Fruit fly (Drosophila melanogaster) whole organism, embryonic: Measurements from ENCODE around the gene Hpr1.
A peak's percentile ranks its signal among the peaks of the same experiment; 100 is the strongest.

ENCODE experiments used
- Aef1 ChIP-seq: fragments of 200-800 bp; sonication (Bioruptor generic); IDR thresholded peaks from 3 replicates; pipeline ENCODE4 v1.3.6; 2022; ENCODE audit warnings: missing biosample characterization, missing genetic modification characterization
- Atf6 ChIP-seq: fragments of 200-800 bp; sonication (Bioruptor generic); IDR thresholded peaks from 2 replicates; pipeline ENCODE4 v1.3.6; 2022; ENCODE audit warnings: missing biosample characterization, missing genetic modification characterization
- CG10147 ChIP-seq: fragments of 200-800 bp; sonication (Bioruptor generic); optimal IDR thresholded peaks from 2 replicates; lab custom pipeline; 2019; ENCODE audit warnings: missing biosample characterization, mild to moderate bottlenecking, missing genetic modification characterization, moderate library complexity
- CG10543 ChIP-seq: fragments of 200-800 bp; sonication (Bioruptor generic); optimal IDR thresholded peaks from 3 replicates; lab custom pipeline; 2017; ENCODE audit warnings: missing biosample characterization, mild to moderate bottlenecking, missing genetic modification characterization, moderate library complexity
- CG12942 ChIP-seq: fragments of 200-800 bp; sonication (Bioruptor generic); optimal IDR thresholded peaks from 3 replicates; lab custom pipeline; 2016; ENCODE audit warnings: missing biosample characterization, missing genetic modification characterization
- CG13287 ChIP-seq: fragments of 200-800 bp; sonication (Bioruptor generic); IDR thresholded peaks from 2 replicates; pipeline ENCODE4 v1.3.6; 2022; ENCODE audit warnings: missing biosample characterization, missing genetic modification characterization; ENCODE audit not compliant: partially characterized antibody
- CG13624 ChIP-seq: fragments of 200-800 bp; sonication (Bioruptor generic); optimal IDR thresholded peaks from 2 replicates; lab custom pipeline; 2016; ENCODE audit warnings: missing biosample characterization, missing genetic modification characterization
- CG13894 ChIP-seq: fragments of 200-800 bp; sonication (Bioruptor generic); optimal IDR thresholded peaks from 3 replicates; lab custom pipeline; 2018; ENCODE audit warnings: missing biosample characterization, mild to moderate bottlenecking, missing genetic modification characterization, moderate library complexity
- CG14014 ChIP-seq: fragments of 200-800 bp; sonication (Bioruptor generic); IDR thresholded peaks from 2 replicates; pipeline ENCODE4 v1.3.6; 2022; ENCODE audit warnings: missing biosample characterization, missing genetic modification characterization
- CG14860 ChIP-seq: fragments of 200-800 bp; sonication (Bioruptor generic); IDR thresholded peaks from 3 replicates; pipeline ENCODE4 v1.3.6; 2022; ENCODE audit warnings: missing biosample characterization, missing genetic modification characterization; ENCODE audit not compliant: partially characterized antibody
- CG15514 ChIP-seq: fragments of 200-800 bp; sonication (Bioruptor generic); optimal IDR thresholded peaks from 3 replicates; lab custom pipeline; 2017; ENCODE audit warnings: missing biosample characterization, missing genetic modification characterization, mild to moderate bottlenecking, moderate library complexity, missing genetic modification reagents
- CG1603 ChIP-seq: fragments of 200-800 bp; sonication (Bioruptor generic); optimal IDR thresholded peaks from 2 replicates; lab custom pipeline; 2019; ENCODE audit warnings: missing biosample characterization, mild to moderate bottlenecking, missing genetic modification characterization, moderate library complexity
- CG17186 ChIP-seq: fragments of 200-800 bp; sonication (Bioruptor generic); optimal IDR thresholded peaks from 3 replicates; lab custom pipeline; 2017; ENCODE audit warnings: missing biosample characterization, missing genetic modification reagents, missing genetic modification characterization
- CG17568 ChIP-seq: fragments of 200-800 bp; sonication (Bioruptor generic); optimal IDR thresholded peaks from 2 replicates; lab custom pipeline; 2018; ENCODE audit warnings: missing biosample characterization, mild to moderate bottlenecking, missing genetic modification characterization, moderate library complexity
- CG18764 ChIP-seq: fragments of 200-800 bp; sonication (Bioruptor generic); optimal IDR thresholded peaks from 3 replicates; lab custom pipeline; 2016; ENCODE audit warnings: missing biosample characterization, missing genetic modification characterization
- CG2199 ChIP-seq: fragments of 200-800 bp; sonication (Bioruptor generic); IDR thresholded peaks from 3 replicates; pipeline ENCODE4 v1.3.6; 2022; ENCODE audit warnings: missing biosample characterization, missing genetic modification characterization
- CG2712 ChIP-seq: fragments of 200-800 bp; optimal IDR thresholded peaks from 3 replicates; lab custom pipeline; 2019; ENCODE audit warnings: missing biosample characterization, mild to moderate bottlenecking, missing genetic modification characterization, moderate library complexity
- CG30403 ChIP-seq: fragments of 200-800 bp; sonication (Bioruptor generic); optimal IDR thresholded peaks from 3 replicates; lab custom pipeline; 2016; ENCODE audit warnings: missing biosample characterization, missing genetic modification characterization
- CG30431 ChIP-seq: fragments of 200-800 bp; sonication (Bioruptor generic); optimal IDR thresholded peaks from 2 replicates; lab custom pipeline; 2017; ENCODE audit warnings: missing biosample characterization, missing genetic modification characterization
- CG3847 ChIP-seq: fragments of 200-800 bp; sonication (Bioruptor generic); IDR thresholded peaks from 2 replicates; pipeline ENCODE4 v1.3.6; 2022; ENCODE audit warnings: missing biosample characterization, missing genetic modification characterization
- CG42726 ChIP-seq: fragments of 200-800 bp; sonication (Bioruptor generic); IDR thresholded peaks from 2 replicates; pipeline ENCODE4 v1.3.6; 2022; ENCODE audit warnings: missing biosample characterization, missing genetic modification characterization; ENCODE audit not compliant: partially characterized antibody
- CG6813 ChIP-seq: fragments of 200-800 bp; sonication (Bioruptor generic); optimal IDR thresholded peaks from 2 replicates; lab custom pipeline; 2017; ENCODE audit warnings: missing biosample characterization, missing genetic modification characterization, mild to moderate bottlenecking, moderate library complexity, missing genetic modification reagents
- CG8281 ChIP-seq: fragments of 200-800 bp; sonication (Bioruptor generic); optimal IDR thresholded peaks from 2 replicates; lab custom pipeline; 2018; ENCODE audit warnings: missing biosample characterization, mild to moderate bottlenecking, missing genetic modification characterization, moderate library complexity
- CG8765 ChIP-seq: fragments of 200-800 bp; sonication (Bioruptor generic); IDR thresholded peaks from 2 replicates; pipeline ENCODE4 v1.3.6; 2022; ENCODE audit warnings: missing biosample characterization, missing genetic modification characterization
- CHES-1-like ChIP-seq: fragments of 200-800 bp; sonication (Bioruptor generic); optimal IDR thresholded peaks from 2 replicates; lab custom pipeline; 2016; ENCODE audit warnings: missing biosample characterization, missing genetic modification characterization
- Gsc ChIP-seq: fragments of 200-800 bp; sonication (Bioruptor generic); IDR thresholded peaks from 2 replicates; pipeline ENCODE4 v1.3.6; 2022; ENCODE audit warnings: missing biosample characterization, missing genetic modification characterization
- Hmr ChIP-seq: fragments of 200-800 bp; sonication (Bioruptor generic); optimal IDR thresholded peaks from 3 replicates; lab custom pipeline; 2017; ENCODE audit warnings: mild to moderate bottlenecking, missing biosample characterization, missing genetic modification reagents, missing genetic modification characterization
- MBD-R2 ChIP-seq: fragments of 200-800 bp; sonication (Bioruptor generic); IDR thresholded peaks from 2 replicates; pipeline ENCODE4 v1.3.6; 2022; ENCODE audit warnings: missing biosample characterization, missing genetic modification characterization
- Nf-YA ChIP-seq: fragments of 200-800 bp; sonication (Bioruptor generic); IDR thresholded peaks from 2 replicates; pipeline ENCODE4 v1.3.6; 2022; ENCODE audit warnings: missing biosample characterization, missing genetic modification characterization
- Nf-YC ChIP-seq: fragments of 200-800 bp; optimal IDR thresholded peaks from 3 replicates; lab custom pipeline; 2019; ENCODE audit warnings: missing biosample characterization, mild to moderate bottlenecking, missing genetic modification characterization, moderate library complexity
- Oli ChIP-seq: fragments of 200-800 bp; sonication (Bioruptor generic); optimal IDR thresholded peaks from 2 replicates; lab custom pipeline; 2018; ENCODE audit warnings: missing biosample characterization, mild to moderate bottlenecking, missing genetic modification characterization, moderate library complexity
- Scr ChIP-seq: fragments of 200-800 bp; sonication (Bioruptor generic); IDR thresholded peaks from 2 replicates; pipeline ENCODE4 v1.3.6; 2022; ENCODE audit warnings: missing biosample characterization, missing genetic modification characterization; ENCODE audit not compliant: partially characterized antibody
- bbx ChIP-seq: fragments of 200-800 bp; sonication (Bioruptor generic); IDR thresholded peaks from 2 replicates; pipeline ENCODE4 v1.3.6; 2022; ENCODE audit warnings: missing biosample characterization, missing genetic modification characterization; ENCODE audit not compliant: partially characterized antibody
- ci ChIP-seq: fragments of 200-800 bp; sonication (Bioruptor generic); IDR thresholded peaks from 3 replicates; pipeline ENCODE4 v1.3.6; 2022; ENCODE audit warnings: missing biosample characterization, missing genetic modification characterization
- dmrt99B ChIP-seq: fragments of 200-800 bp; sonication (Bioruptor generic); optimal IDR thresholded peaks from 2 replicates; lab custom pipeline; 2018; ENCODE audit warnings: missing biosample characterization, mild to moderate bottlenecking, missing genetic modification characterization, moderate library complexity
- dpn ChIP-seq, 2 experiments: fragments of 200-800 bp; sonication (Bioruptor generic); optimal IDR thresholded peaks; 3 replicates each; lab custom pipeline; 2016; ENCODE audit warnings: missing biosample characterization in 2 of 2, missing genetic modification characterization in 2 of 2
- dysf ChIP-seq: fragments of 200-800 bp; sonication (Bioruptor generic); IDR thresholded peaks from 3 replicates; pipeline ENCODE4 v1.3.6; 2022; ENCODE audit warnings: missing biosample characterization, missing genetic modification characterization
- fd64A ChIP-seq: fragments of 200-800 bp; sonication (Bioruptor generic); optimal IDR thresholded peaks from 3 replicates; lab custom pipeline; 2018; ENCODE audit warnings: missing biosample characterization, mild to moderate bottlenecking, missing genetic modification characterization
- hbn ChIP-seq: fragments of 200-800 bp; sonication (Bioruptor generic); IDR thresholded peaks from 2 replicates; pipeline ENCODE4 v1.3.6; 2022; ENCODE audit warnings: missing biosample characterization, missing genetic modification characterization; ENCODE audit not compliant: partially characterized antibody
- ind ChIP-seq: fragments of 200-800 bp; sonication (Bioruptor generic); optimal IDR thresholded peaks from 3 replicates; lab custom pipeline; 2016; ENCODE audit warnings: missing biosample characterization, missing genetic modification characterization
- kay ChIP-seq: fragments of 200-800 bp; sonication (Bioruptor generic); optimal IDR thresholded peaks from 2 replicates; lab custom pipeline; 2016; ENCODE audit warnings: missing biosample characterization, missing genetic modification characterization
- lov ChIP-seq, 2 experiments: fragments of 200-800 bp in 1 of 2; fragments of >200 bp in 1 of 2; sonication (Bioruptor generic) in 1 of 2; IDR thresholded peaks in 1 of 2; optimal IDR thresholded peaks in 1 of 2; 2 replicates in 1 of 2; 3 replicates in 1 of 2; pipeline versions ENCODE4 v1.3.6 to Lab custom; 2017 to 2022; ENCODE audit warnings: missing biosample characterization in 1 of 2, missing genetic modification characterization in 1 of 2
- nerfin-1 ChIP-seq: fragments of 200-800 bp; sonication (Bioruptor generic); optimal IDR thresholded peaks from 3 replicates; lab custom pipeline; 2019; ENCODE audit warnings: missing biosample characterization, mild to moderate bottlenecking, missing genetic modification characterization, moderate library complexity
- nmo ChIP-seq: fragments of 200-800 bp; sonication (Bioruptor generic); optimal IDR thresholded peaks from 2 replicates; lab custom pipeline; 2018; ENCODE audit warnings: missing biosample characterization, mild to moderate bottlenecking, missing genetic modification characterization, moderate library complexity
- stwl ChIP-seq: fragments of 200-800 bp; sonication (Bioruptor generic); optimal IDR thresholded peaks from 3 replicates; lab custom pipeline; 2018; ENCODE audit warnings: missing biosample characterization, mild to moderate bottlenecking, missing genetic modification characterization, moderate library complexity
- tgo ChIP-seq: fragments of 200-800 bp; sonication (Bioruptor generic); IDR thresholded peaks from 3 replicates; pipeline ENCODE4 v1.3.6; 2022; ENCODE audit warnings: missing biosample characterization, missing genetic modification characterization
- tio ChIP-seq: fragments of 200-800 bp; sonication (Bioruptor generic); optimal IDR thresholded peaks from 2 replicates; lab custom pipeline; 2017; ENCODE audit warnings: missing biosample characterization, missing genetic modification characterization, inconsistent platforms
- tna ChIP-seq: fragments of 200-800 bp; sonication (Bioruptor generic); IDR thresholded peaks from 2 replicates; pipeline ENCODE4 v1.3.6; 2022; ENCODE audit warnings: missing biosample characterization, missing genetic modification characterization; ENCODE audit not compliant: partially characterized antibody
- toy ChIP-seq: fragments of 200-800 bp; sonication (Bioruptor generic); IDR thresholded peaks from 2 replicates; pipeline ENCODE4 v1.3.6; 2022; ENCODE audit warnings: missing biosample characterization, missing genetic modification characterization
- z ChIP-seq: fragments of 200-800 bp; sonication (Bioruptor generic); IDR thresholded peaks from 3 replicates; pipeline ENCODE4 v1.3.6; 2022; ENCODE audit warnings: missing biosample characterization, missing genetic modification characterization

The Hpr1 gene

dm6 chr3R:5821243-5821642 is at the start of gene Hpr1 (continued):
- TF ChIP-seq Hmr (GFP tag; lab: Kevin White, UChicago): no peak
- no peak for TF ChIP-seq Aef1 (GFP tag; lab: Robert Waterston, UW)
- no peak for TF ChIP-seq Nf-YA (GFP tag; lab: Robert Waterston, UW)
- TF ChIP-seq CG17186 (GFP tag; lab: Kevin White, UChicago): peak; percentile 84
- no peak for TF ChIP-seq CG8765 (GFP tag; lab: Robert Waterston, UW)
- no peak for TF ChIP-seq kay
- no peak for TF ChIP-seq CG14014 (GFP tag; lab: Robert Waterston, UW)
- peak; percentile 36 for TF ChIP-seq CG1603 (tag; lab: Kevin White, UChicago)
- no peak for TF ChIP-seq lov (optimal IDR thresholded peaks at IDR 0.05; lab: Kevin White, UChicago)
- TF ChIP-seq lov (GFP tag; IDR thresholded peaks at IDR 0.05; lab: Robert Waterston, UW): no peak
- no peak for TF ChIP-seq dysf (GFP tag; lab: Robert Waterston, UW)
- TF ChIP-seq toy (GFP tag; lab: Robert Waterston, UW): no peak
- TF ChIP-seq Nf-YC (tag; lab: Kevin White, UChicago): no peak
- no peak for TF ChIP-seq CHES-1-like
- TF ChIP-seq CG8281: no peak
- TF ChIP-seq ci (GFP tag; lab: Robert Waterston, UW): no peak
- TF ChIP-seq CG10147 (GFP tag; lab: Kevin White, UChicago): no peak
- TF ChIP-seq CG6813 (GFP tag; lab: Kevin White, UChicago): no peak
- TF ChIP-seq MBD-R2 (GFP tag; lab: Robert Waterston, UW): peak; percentile 81
- no peak for TF ChIP-seq CG15514 (GFP tag; lab: Kevin White, UChicago)
- TF ChIP-seq tio (GFP tag; lab: Kevin White, UChicago): no peak
- no peak for TF ChIP-seq CG42726 (GFP tag; lab: Robert Waterston, UW)
- 0 out of 2 replicates have a peak, but pooled peaks have one; percentile 25 for TF ChIP-seq CG3847
- no peak for TF ChIP-seq CG30431 (GFP tag; lab: Kevin White, UChicago)
- peak; percentile 58 for TF ChIP-seq Scr (GFP tag; lab: Robert Waterston, UW)
- TF ChIP-seq CG10543 (GFP tag; lab: Kevin White, UChicago): no peak
- no peak for TF ChIP-seq CG12942 (GFP tag; lab: Kevin White, UChicago)
- TF ChIP-seq Atf6 (GFP tag; lab: Robert Waterston, UW): no peak
- TF ChIP-seq CG13894 (tag; lab: Kevin White, UChicago): no peak
- TF ChIP-seq CG13287: peak; percentile 61
- no peak for TF ChIP-seq CG14860
- no peak for TF ChIP-seq CG17568 (GFP tag; lab: Kevin White, UChicago)
- TF ChIP-seq Gsc (GFP tag; lab: Robert Waterston, UW): no peak
- no peak for TF ChIP-seq CG30403 (GFP tag; lab: Kevin White, UChicago)
- TF ChIP-seq bbx (GFP tag; lab: Robert Waterston, UW): peak; percentile 49; the same call in 1 of the 2 replicates
- no peak for TF ChIP-seq CG2199
- TF ChIP-seq ind (GFP tag; lab: Kevin White, UChicago): no peak
- no peak for TF ChIP-seq tgo (GFP tag; lab: Robert Waterston, UW)
- no peak for TF ChIP-seq fd64A (GFP tag; lab: Kevin White, UChicago)
- no peak for TF ChIP-seq nerfin-1 (tag; lab: Kevin White, UChicago)
- no peak for TF ChIP-seq nmo
- TF ChIP-seq Oli (tag; lab: Kevin White, UChicago): no peak
- no peak for TF ChIP-seq dmrt99B (tag; lab: Kevin White, UChicago)
- TF ChIP-seq z (GFP tag; lab: Robert Waterston, UW): no peak
- TF ChIP-seq tna (GFP tag; lab: Robert Waterston, UW): no peak
- no peak; the same call in 1 of the 2 replicates for TF ChIP-seq hbn (GFP tag; lab: Robert Waterston, UW)
- peak; percentile 68 for TF ChIP-seq stwl (tag; lab: Kevin White, UChicago)
- no peak for TF ChIP-seq CG13624
- TF ChIP-seq dpn (GFP tag; optimal IDR thresholded peaks at IDR 0.05; lab: Kevin White, UChicago): no peak
- no peak for TF ChIP-seq CG18764 (GFP tag; lab: Kevin White, UChicago)
- TF ChIP-seq CG2712 (tag; lab: Kevin White, UChicago): no peak
